Worm (Caenorhabditis elegans): ENCODE measurements around the gene clec-207.

The clec-207 gene

ce11 chrV:2119529-2119928 lies 23.7 kb downstream of the clec-207 start, which contains the start of gene F22F7.11:
TSS of gene F22F7.11 (plus strand) at chrV:2119829.
- TF ChIP-seq mbf-1 (tag; optimal IDR thresholded peaks at IDR 0.05) (no peak), elt-3 (tag; optimal IDR thresholded peaks at IDR 0.05) (no peak), lsy-2 (tag; optimal IDR thresholded peaks at IDR 0.05) (no peak), mdl-1 (tag; optimal IDR thresholded peaks at IDR 0.05) (no peak), nhr-11 (tag; optimal IDR thresholded peaks at IDR 0.05) (no peak), ama-1 (optimal IDR thresholded peaks at IDR 0.05) (no peak), skn-1 (tag; optimal IDR thresholded peaks at IDR 0.05) (no peak), nhr-129 (tag; optimal IDR thresholded peaks at IDR 0.05) (no peak), alr-1 (tag; optimal IDR thresholded peaks at IDR 0.05) (no peak)

- TF ChIP-seq gmeb-1 (tag; optimal IDR thresholded peaks at IDR 0.05) (no peak), C34F6.9 (tag; optimal IDR thresholded peaks at IDR 0.05) (no peak), ztf-4 (tag; optimal IDR thresholded peaks at IDR 0.05) (no peak), nhr-129 (tag; optimal IDR thresholded peaks at IDR 0.05) (no peak), mab-5 (tag; optimal IDR thresholded peaks at IDR 0.05) (no peak), nhr-12 (tag; optimal IDR thresholded peaks at IDR 0.05) (no peak), nhr-6 (tag; optimal IDR thresholded peaks at IDR 0.05) (no peak), unc-62 (GFP tag; optimal IDR thresholded peaks at IDR 0.05) (no peak), sem-4 (tag; optimal IDR thresholded peaks at IDR 0.05) (no peak)
Measured at ce11 chrV:2121910-2122362, 26.1 kb downstream of the clec-207 start, which contains the start of gene F22F7.8. TSS of gene F22F7.8 (minus strand) at chrV:2121960.

ce11 chrV:2122517-2122916 lies 26.6 kb downstream of the clec-207 start, which contains the start of gene F22F7.2:
TSS of gene F22F7.2 (plus strand) at chrV:2122782.
- TF ChIP-seq nhr-11 (tag; optimal IDR thresholded peaks at IDR 0.05) (no peak), fos-1 (tag; optimal IDR thresholded peaks at IDR 0.05) (no peak), dmd-4 (tag; optimal IDR thresholded peaks at IDR 0.05) (no peak), nhr-21 (tag; optimal IDR thresholded peaks at IDR 0.05) (no peak), sma-9 (GFP tag; optimal IDR thresholded peaks at IDR 0.05) (peak; percentile 16), sma-9 (tag; optimal IDR thresholded peaks at IDR 0.05) (no peak), crh-2 (tag; optimal IDR thresholded peaks at IDR 0.05) (peak; percentile 14)

ce11 chrV:2123164-2123563 lies 27.3 kb downstream of the clec-207 start:
- peak; percentile 7 for TF ChIP-seq fos-1 (tag; optimal IDR thresholded peaks at IDR 0.05)
- no peak for TF ChIP-seq lin-13 (GFP tag; optimal IDR thresholded peaks at IDR 0.05)

- TF ChIP-seq egl-27 (tag; optimal IDR thresholded peaks at IDR 0.05) = no peak
- TF ChIP-seq nhr-129 (tag; optimal IDR thresholded peaks at IDR 0.05) = peak; percentile 51
- TF ChIP-seq crh-2 (tag; optimal IDR thresholded peaks at IDR 0.05) = no peak
- TF ChIP-seq peb-1 (tag; optimal IDR thresholded peaks at IDR 0.05) = no peak
- TF ChIP-seq fos-1 (tag; optimal IDR thresholded peaks at IDR 0.05) = no peak
Measured at ce11 chrV:2126554-2126953, 30.7 kb downstream of the clec-207 start.

ce11 chrV:2126996-2127585 lies 31.2 kb downstream of the clec-207 start, which contains the start of gene ldp-1:
TSS of gene ldp-1 (plus strand) at chrV:2127535.
- TF ChIP-seq dmd-4 (tag; optimal IDR thresholded peaks at IDR 0.05) (no peak), Y55F3AM.14 (GFP tag; optimal IDR thresholded peaks at IDR 0.05) (no peak), ceh-16 (tag; optimal IDR thresholded peaks at IDR 0.05) (no peak), nhr-10 (tag; optimal IDR thresholded peaks at IDR 0.05) (no peak), elt-1 (tag; optimal IDR thresholded peaks at IDR 0.05) (no peak), sma-9 (GFP tag; optimal IDR thresholded peaks at IDR 0.05) (peak; percentile 87), sma-9 (tag; optimal IDR thresholded peaks at IDR 0.05) (no peak), ceh-82 (tag; optimal IDR thresholded peaks at IDR 0.05) (no peak), snpc-4 (tag; optimal IDR thresholded peaks at IDR 0.05) (peak; percentile 23), nhr-11 (tag; optimal IDR thresholded peaks at IDR 0.05) (no peak), unc-55 (GFP tag; optimal IDR thresholded peaks at IDR 0.05) (peak; percentile 64), skn-1 (tag; optimal IDR thresholded peaks at IDR 0.05) (no peak), sma-3 (GFP tag; optimal IDR thresholded peaks at IDR 0.05) (peak; percentile 63), C34F6.9 (tag; optimal IDR thresholded peaks at IDR 0.05) (peak; percentile 62), fos-1 (tag; optimal IDR thresholded peaks at IDR 0.05) (no peak), nhr-21 (tag; optimal IDR thresholded peaks at IDR 0.05) (peak; percentile 12), mdl-1 (tag; optimal IDR thresholded peaks at IDR 0.05) (no peak), nhr-23 (tag; optimal IDR thresholded peaks at IDR 0.05) (no peak), crh-2 (tag; optimal IDR thresholded peaks at IDR 0.05) (peak; percentile 60), blmp-1 (tag; optimal IDR thresholded peaks at IDR 0.05; ENCODE audit: insufficient read depth) (no peak), lin-39 (tag; optimal IDR thresholded peaks at IDR 0.05) (no peak), ZK546.5 (tag; optimal IDR thresholded peaks at IDR 0.05) (no peak), sem-4 (tag; optimal IDR thresholded peaks at IDR 0.05) (peak; percentile 11), ztf-1 (GFP tag; conservative IDR thresholded peaks at IDR 0.05) (no peak), aly-2 (tag; optimal IDR thresholded peaks at IDR 0.05) (no peak), ztf-4 (tag; optimal IDR thresholded peaks at IDR 0.05) (no peak), unc-39 (tag; optimal IDR thresholded peaks at IDR 0.05) (no peak), lin-13 (GFP tag; optimal IDR thresholded peaks at IDR 0.05) (peak; percentile 48), alr-1 (tag; optimal IDR thresholded peaks at IDR 0.05) (no peak), zag-1 (tag; optimal IDR thresholded peaks at IDR 0.05) (no peak), nhr-129 (tag; optimal IDR thresholded peaks at IDR 0.05) (no peak)
